6 worm cellular contexts compared by ENCODE assay signal in the genomic region with DNA sequence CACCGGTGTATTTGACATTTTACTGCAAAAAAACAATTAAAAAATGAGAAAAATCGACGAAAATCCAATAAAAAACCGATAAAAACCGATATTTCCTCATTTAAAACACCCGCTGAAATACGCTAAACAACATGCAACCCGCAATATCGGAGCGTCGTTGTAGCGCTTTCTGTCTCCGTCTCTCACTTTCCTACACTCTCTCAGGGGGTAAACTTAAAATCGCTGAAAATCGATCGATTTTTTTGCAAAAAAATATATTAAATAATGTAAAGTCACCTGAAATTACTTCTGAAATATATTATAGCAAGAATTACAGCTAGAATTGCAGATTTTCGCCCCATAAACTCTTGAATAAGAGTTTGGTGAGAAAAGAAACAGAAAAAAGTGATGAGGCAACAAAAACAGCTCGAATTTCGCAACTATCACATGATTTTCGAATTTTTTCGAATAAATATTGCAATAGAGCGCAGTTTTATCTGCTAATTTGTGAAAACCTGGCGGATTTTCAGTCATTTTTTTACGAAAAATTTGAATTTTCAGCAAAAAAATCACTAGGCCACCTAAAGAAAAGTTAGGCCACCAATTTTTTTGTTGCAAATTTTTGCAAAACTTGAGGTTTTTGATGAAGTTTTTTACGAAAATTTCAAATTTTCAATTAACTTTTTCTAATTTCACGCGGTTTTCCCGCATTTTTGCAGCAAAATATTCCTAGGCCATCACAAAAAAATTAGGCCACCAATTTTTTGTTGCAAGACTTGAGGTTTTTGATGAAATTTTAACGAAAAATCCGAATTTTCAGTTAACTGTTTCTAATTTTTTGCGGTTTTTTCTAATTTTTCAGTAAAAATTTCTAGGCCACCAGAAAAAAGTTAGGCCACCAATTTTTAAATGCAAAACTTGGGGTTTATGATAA.
TF ChIP-seq lines count a peak whose summit lies in the region.

Gene lem-4, minus strand, starts transcription at position 424 of the 913 bp plus-strand sequence.
Gene Y55F3BR.11, plus strand, starts transcription at position 863 of the 913 bp plus-strand sequence.

TF ChIP-seq in whole organism, L1 larva, 84 proteins besides CTCF, POLR2A, EP300 and RAD21 (continued from another document and continues in another):
- TF ChIP-seq vab-15 (tag; optimal IDR thresholded peaks at IDR 0.05; lab: Kevin White, UChicago) (no peak), snpc-4 (tag; optimal IDR thresholded peaks at IDR 0.05; lab: Kevin White, UChicago) (peak; percentile 82), nhr-84 (tag; optimal IDR thresholded peaks at IDR 0.05; lab: Kevin White, UChicago) (no peak), swsn-7 (tag; optimal IDR thresholded peaks at IDR 0.05; lab: Kevin White, UChicago) (peak; percentile 80), xbp-1 (tag; optimal IDR thresholded peaks at IDR 0.05; lab: Kevin White, UChicago) (peak; percentile 71), pag-3 (tag; optimal IDR thresholded peaks at IDR 0.05; lab: Kevin White, UChicago; ENCODE audit: borderline replicate concordance, insufficient read depth) (no peak), mep-1 (tag; optimal IDR thresholded peaks at IDR 0.05; lab: Kevin White, UChicago) (peak; percentile 80), ceh-90 (tag; optimal IDR thresholded peaks at IDR 0.05; lab: Kevin White, UChicago) (peak; percentile 18), C16A3.4 (tag; optimal IDR thresholded peaks at IDR 0.05; lab: Kevin White, UChicago) (peak; percentile 66), egl-13 (tag; optimal IDR thresholded peaks at IDR 0.05; lab: Kevin White, UChicago) (peak; percentile 44), C04F5.9 (tag; optimal IDR thresholded peaks at IDR 0.05; lab: Kevin White, UChicago) (peak; percentile 12), lin-13 (GFP tag; optimal IDR thresholded peaks at IDR 0.05; lab: Kevin White, UChicago) (peak; percentile 45), nhr-19 (GFP tag; conservative IDR thresholded peaks at IDR 0.05; lab: Robert Waterston, UW) (peak; percentile 75), zip-4 (GFP tag; optimal IDR thresholded peaks at IDR 0.05; lab: Kevin White, UChicago) (peak; percentile 31), nhr-90 (tag; optimal IDR thresholded peaks at IDR 0.05; lab: Kevin White, UChicago; ENCODE audit: poor library complexity) (peak; percentile 73), lin-39 (tag; optimal IDR thresholded peaks at IDR 0.05; lab: Kevin White, UChicago) (peak; percentile 63), pqm-1 (tag; optimal IDR thresholded peaks at IDR 0.05; lab: Kevin White, UChicago) (no peak), ces-1 (GFP tag; optimal IDR thresholded peaks at IDR 0.05; lab: Kevin White, UChicago) (no peak), dpl-1 (GFP tag; optimal IDR thresholded peaks at IDR 0.05; lab: Kevin White, UChicago) (peak; percentile 91 to 95 (median 95))

TF ChIP-seq in whole organism, L2 larva, 48 proteins besides CTCF, POLR2A, EP300 and RAD21 (continued from another document):
- peak; percentile 94 for TF ChIP-seq gmeb-1 (tag; optimal IDR thresholded peaks at IDR 0.05; lab: Kevin White, UChicago)
- no peak for TF ChIP-seq lin-11 (tag; optimal IDR thresholded peaks at IDR 0.05; lab: Kevin White, UChicago)
- TF ChIP-seq sem-4 (tag; optimal IDR thresholded peaks at IDR 0.05; lab: Kevin White, UChicago), result no peak
- TF ChIP-seq lsy-2 (tag; optimal IDR thresholded peaks at IDR 0.05; lab: Kevin White, UChicago), result peak; percentile 63 to 82
- TF ChIP-seq snpc-4 (tag; optimal IDR thresholded peaks at IDR 0.05; lab: Kevin White, UChicago), result peak; percentile 61
- peak; percentile 90 for TF ChIP-seq C34F6.9 (tag; optimal IDR thresholded peaks at IDR 0.05; lab: Kevin White, UChicago)
- TF ChIP-seq nhr-10 (tag; optimal IDR thresholded peaks at IDR 0.05; lab: Kevin White, UChicago), result no peak
- peak; percentile 4 for TF ChIP-seq R02D3.7 (tag; optimal IDR thresholded peaks at IDR 0.05; lab: Kevin White, UChicago)
- TF ChIP-seq ama-1 (optimal IDR thresholded peaks at IDR 0.05; lab: Kevin White, UChicago), result peak; percentile 4
- TF ChIP-seq nhr-6 (tag; optimal IDR thresholded peaks at IDR 0.05; lab: Kevin White, UChicago), result peak; percentile 28

TF ChIP-seq in whole organism, L3 larva, 47 proteins besides CTCF, POLR2A, EP300 and RAD21 (continued from another document):
- peak; percentile 73 for TF ChIP-seq nhr-23 (tag; optimal IDR thresholded peaks at IDR 0.05; lab: Kevin White, UChicago)
- no peak for TF ChIP-seq nhr-43 (tag; optimal IDR thresholded peaks at IDR 0.05; lab: Kevin White, UChicago; ENCODE audit: poor library complexity, severe bottlenecking)
- TF ChIP-seq nhr-25 (tag; optimal IDR thresholded peaks at IDR 0.05; lab: Kevin White, UChicago), result peak; percentile 38
- TF ChIP-seq ceh-9 (tag; optimal IDR thresholded peaks at IDR 0.05; lab: Kevin White, UChicago), result no peak
- TF ChIP-seq ceh-82 (tag; optimal IDR thresholded peaks at IDR 0.05; lab: Kevin White, UChicago), result peak; percentile 9
- TF ChIP-seq nhr-28 (tag; optimal IDR thresholded peaks at IDR 0.05; lab: Kevin White, UChicago), result no peak
- TF ChIP-seq hmg-11 (tag; optimal IDR thresholded peaks at IDR 0.05; lab: Kevin White, UChicago), result peak; percentile 69
- peak; percentile 73 for TF ChIP-seq ceh-28 (tag; optimal IDR thresholded peaks at IDR 0.05; lab: Kevin White, UChicago)
- TF ChIP-seq elt-2 (tag; optimal IDR thresholded peaks at IDR 0.05; lab: Kevin White, UChicago), result peak; percentile 40
- TF ChIP-seq lin-39 (tag; optimal IDR thresholded peaks at IDR 0.05; lab: Kevin White, UChicago), result no peak
- TF ChIP-seq pha-4 (tag; optimal IDR thresholded peaks at IDR 0.05; lab: Kevin White, UChicago), result peak; percentile 60
- TF ChIP-seq jun-1 (tag; optimal IDR thresholded peaks at IDR 0.05; lab: Kevin White, UChicago), result peak; percentile 14
TF ChIP-seq in whole organism, L3 larva: peak in this region for 13.

TF ChIP-seq in whole organism, L4 larva, 104 proteins besides CTCF, POLR2A, EP300 and RAD21 (continued from another document):
- no peak for TF ChIP-seq zag-1 (tag; optimal IDR thresholded peaks at IDR 0.05; lab: Kevin White, UChicago)
- TF ChIP-seq hmg-1.1 (GFP tag; IDR thresholded peaks at IDR 0.05; lab: Robert Waterston, UW), result peak; percentile 58; the same call in 1 of the 2 replicates
- peak; percentile 99 for TF ChIP-seq T20F7.1 (GFP tag; optimal IDR thresholded peaks at IDR 0.05; lab: Kevin White, UChicago)
- TF ChIP-seq ceh-32 (tag; optimal IDR thresholded peaks at IDR 0.05; lab: Kevin White, UChicago; ENCODE audit: poor library complexity), result no peak
- TF ChIP-seq hlh-30 (tag; optimal IDR thresholded peaks at IDR 0.05; lab: Kevin White, UChicago; ENCODE audit: insufficient read depth), result peak; percentile 53
- peak in 1 of 2 experiments; percentile 37 for TF ChIP-seq hif-1 (tag; optimal IDR thresholded peaks at IDR 0.05; lab: Kevin White, UChicago)
- peak; percentile 8 for TF ChIP-seq rbr-2 (tag; optimal IDR thresholded peaks at IDR 0.05; lab: Kevin White, UChicago)
- no peak for TF ChIP-seq lin-15B (tag; optimal IDR thresholded peaks at IDR 0.05; lab: Kevin White, UChicago)
- peak; percentile 69 for TF ChIP-seq lin-38 (GFP tag; IDR thresholded peaks at IDR 0.05; lab: Robert Waterston, UW)
- no peak for TF ChIP-seq R02D3.7 (tag; optimal IDR thresholded peaks at IDR 0.05; lab: Kevin White, UChicago)
- peak; percentile 24 for TF ChIP-seq dve-1 (tag; optimal IDR thresholded peaks at IDR 0.05; lab: Kevin White, UChicago; ENCODE audit: insufficient read depth)
- TF ChIP-seq lir-3 (tag; optimal IDR thresholded peaks at IDR 0.05; lab: Kevin White, UChicago), result no peak
- no peak for TF ChIP-seq daf-16 (GFP tag; optimal IDR thresholded peaks at IDR 0.05; lab: Kevin White, UChicago)
- TF ChIP-seq daf-16 (tag; optimal IDR thresholded peaks at IDR 0.05; lab: Kevin White, UChicago), result peak; percentile 44
- no peak for TF ChIP-seq ama-1 (optimal IDR thresholded peaks at IDR 0.05; lab: Kevin White, UChicago)
- TF ChIP-seq aly-2 (tag; optimal IDR thresholded peaks at IDR 0.05; lab: Kevin White, UChicago), result no peak
- TF ChIP-seq aha-1 (tag; lab: Kevin White, UChicago), result no peak

TF ChIP-seq in whole organism, mixed stage, embryonic, 35 proteins besides CTCF, POLR2A, EP300 and RAD21 (continued from another document):
- TF ChIP-seq mls-2 (tag; optimal IDR thresholded peaks at IDR 0.05; lab: Kevin White, UChicago) (no peak), lsy-2 (tag; optimal IDR thresholded peaks at IDR 0.05; lab: Kevin White, UChicago) (peak; percentile 53), ceh-39 (tag; optimal IDR thresholded peaks at IDR 0.05; lab: Kevin White, UChicago) (peak; percentile 60), ztf-11 (tag; optimal IDR thresholded peaks at IDR 0.05; lab: Kevin White, UChicago) (no peak), M03D4.4 (tag; optimal IDR thresholded peaks at IDR 0.05; lab: Kevin White, UChicago) (no peak), tbx-8 (GFP tag; optimal IDR thresholded peaks at IDR 0.05; lab: Kevin White, UChicago) (no peak), pha-4 (tag; optimal IDR thresholded peaks at IDR 0.05; lab: Kevin White, UChicago) (peak; percentile 42), nhr-237 (tag; optimal IDR thresholded peaks at IDR 0.05; lab: Kevin White, UChicago) (peak; percentile 51), bed-3 (GFP tag; optimal IDR thresholded peaks at IDR 0.05; lab: Kevin White, UChicago) (no peak), lin-13 (tag; optimal IDR thresholded peaks at IDR 0.05; lab: Kevin White, UChicago) (peak; percentile 52), lin-32 (GFP tag; optimal IDR thresholded peaks at IDR 0.05; lab: Kevin White, UChicago) (no peak), hlh-1 (tag; optimal IDR thresholded peaks at IDR 0.05; lab: Kevin White, UChicago) (peak; percentile 18), cnd-1 (tag; optimal IDR thresholded peaks at IDR 0.05; lab: Kevin White, UChicago) (no peak), nhr-28 (tag; optimal IDR thresholded peaks at IDR 0.05; lab: Kevin White, UChicago) (no peak), unc-120 (tag; optimal IDR thresholded peaks at IDR 0.05; lab: Kevin White, UChicago; ENCODE audit: poor library complexity, severe bottlenecking) (no peak), elt-3 (tag; optimal IDR thresholded peaks at IDR 0.05; lab: Kevin White, UChicago) (no peak), elt-1 (tag; optimal IDR thresholded peaks at IDR 0.05; lab: Kevin White, UChicago; ENCODE audit: borderline replicate concordance, insufficient read depth) (no peak)

TF ChIP-seq in whole organism, young adult, 124 proteins besides CTCF, POLR2A, EP300 and RAD21 (continued from another document):
- TF ChIP-seq ceh-27 (GFP tag; optimal IDR thresholded peaks at IDR 0.05; lab: Kevin White, UChicago) (no peak), repo-1 (tag; optimal IDR thresholded peaks at IDR 0.05; lab: Kevin White, UChicago) (no peak), sdz-38 (tag; optimal IDR thresholded peaks at IDR 0.05; lab: Kevin White, UChicago) (no peak), attf-3 (GFP tag; conservative IDR thresholded peaks at IDR 0.05; lab: Robert Waterston, UW) (peak; percentile 98), die-1 (tag; optimal IDR thresholded peaks at IDR 0.05; lab: Kevin White, UChicago) (no peak), hmg-1.2 (GFP tag; IDR thresholded peaks at IDR 0.05; lab: Robert Waterston, UW) (peak; percentile 100), snpc-3.4 (tag; optimal IDR thresholded peaks at IDR 0.05; lab: Kevin White, UChicago) (no peak), lin-54 (GFP tag; optimal IDR thresholded peaks at IDR 0.05; lab: Kevin White, UChicago) (peak; percentile 73), attf-5 (GFP tag; optimal IDR thresholded peaks at IDR 0.05; lab: Kevin White, UChicago) (peak; percentile 34), lin-26 (GFP tag; IDR thresholded peaks at IDR 0.05; lab: Robert Waterston, UW) (no peak), bed-1 (GFP tag; IDR thresholded peaks at IDR 0.05; lab: Robert Waterston, UW) (no peak), cebp-1 (GFP tag; IDR thresholded peaks at IDR 0.05; lab: Robert Waterston, UW) (peak; percentile 75), cebp-1 (tag; optimal IDR thresholded peaks at IDR 0.05; lab: Kevin White, UChicago) (peak; percentile 96)
